Fruit fly (Drosophila melanogaster) Kc167 (cell line): Measurements from ENCODE around the gene LKRSDH.

Source experiments
- Myc ChIP-seq: fragments of >200 bp; optimal IDR thresholded peaks from 2 replicates; lab custom pipeline; 2017; ENCODE audit warnings: missing external identifiers
- h ChIP-seq: fragments of >200 bp; optimal IDR thresholded peaks from 3 replicates; lab custom pipeline; 2018; ENCODE audit warnings: missing external identifiers

- no peak for TF ChIP-seq h
- TF ChIP-seq Myc (lab: Kevin White, UChicago) = no peak
Measured at dm6 chr2L:7794689-7795475, 877 bp downstream of the LKRSDH start.
